Fruit fly (Drosophila melanogaster) whole organism, adult: ENCODE data around the gene CG12362.

Experiments used
- CG11617 ChIP-seq: fragments of 200-800 bp; sonication (Bioruptor generic); optimal IDR thresholded peaks from 2 replicates; lab custom pipeline; 2017; ENCODE audit warnings: mild to moderate bottlenecking, missing biosample characterization, missing genetic modification reagents, missing genetic modification characterization
- CG12768 ChIP-seq: fragments of 200-800 bp; sonication (Bioruptor generic); optimal IDR thresholded peaks from 2 replicates; lab custom pipeline; 2017; ENCODE audit warnings: missing biosample characterization, missing genetic modification characterization, mild to moderate bottlenecking, moderate library complexity, missing genetic modification reagents
- CG14711 ChIP-seq: fragments of 200-800 bp; sonication (Bioruptor generic); optimal IDR thresholded peaks from 2 replicates; lab custom pipeline; 2018; ENCODE audit warnings: missing biosample characterization, mild to moderate bottlenecking, missing genetic modification characterization, moderate library complexity
- CG1620 ChIP-seq: fragments of 200-800 bp; sonication (Bioruptor generic); optimal IDR thresholded peaks from 2 replicates; lab custom pipeline; 2016; ENCODE audit warnings: missing biosample characterization, missing genetic modification characterization
- CG33017 ChIP-seq: fragments of 200-800 bp; sonication (Bioruptor generic); optimal IDR thresholded peaks from 2 replicates; lab custom pipeline; 2018; ENCODE audit warnings: missing biosample characterization, mild to moderate bottlenecking, missing genetic modification characterization, moderate library complexity
- CG5204 ChIP-seq: fragments of 200-800 bp; sonication (Bioruptor generic); optimal IDR thresholded peaks from 2 replicates; lab custom pipeline; 2016; ENCODE audit warnings: missing biosample characterization, missing genetic modification characterization
- CG7045 ChIP-seq: fragments of 200-800 bp; sonication (Bioruptor generic); optimal IDR thresholded peaks from 2 replicates; lab custom pipeline; 2017; ENCODE audit warnings: missing biosample characterization, mild to moderate bottlenecking, missing genetic modification characterization
- CG7101 ChIP-seq: fragments of 200-800 bp; sonication (Bioruptor generic); optimal IDR thresholded peaks from 2 replicates; lab custom pipeline; 2018; ENCODE audit warnings: missing biosample characterization, mild to moderate bottlenecking, missing genetic modification characterization, moderate library complexity
- Clk ChIP-seq: fragments of 200-800 bp; sonication (Bioruptor generic); optimal IDR thresholded peaks from 2 replicates; lab custom pipeline; 2017; ENCODE audit warnings: missing biosample characterization, missing genetic modification characterization
- Crg-1 ChIP-seq: fragments of 200-800 bp; sonication (Bioruptor generic); optimal IDR thresholded peaks from 2 replicates; lab custom pipeline; 2016; ENCODE audit warnings: missing biosample characterization, missing genetic modification characterization
- Hr96 ChIP-seq: fragments of 200-800 bp; sonication (Bioruptor generic); optimal IDR thresholded peaks from 2 replicates; lab custom pipeline; 2016; ENCODE audit warnings: missing biosample characterization, missing genetic modification characterization
- Mnt ChIP-seq: fragments of 200-800 bp; sonication (Bioruptor generic); optimal IDR thresholded peaks from 2 replicates; lab custom pipeline; 2016; ENCODE audit warnings: missing biosample characterization, mild to moderate bottlenecking, missing genetic modification characterization
- bab1 ChIP-seq: fragments of 200-800 bp; sonication (Bioruptor generic); optimal IDR thresholded peaks from 3 replicates; lab custom pipeline; 2019; ENCODE audit warnings: missing biosample characterization, mild to moderate bottlenecking, missing genetic modification characterization, moderate library complexity
- cic ChIP-seq: fragments of 200-800 bp; sonication (Bioruptor generic); optimal IDR thresholded peaks from 2 replicates; lab custom pipeline; 2017; ENCODE audit warnings: missing biosample characterization, mild to moderate bottlenecking, missing genetic modification characterization, moderate library complexity
- cnc ChIP-seq, 2 experiments: fragments of >200 bp; optimal IDR thresholded peaks; 2 replicates each; lab custom pipeline; 2017
- kay ChIP-seq: fragments of 200-800 bp; sonication (Bioruptor generic); peaks from one replicate; lab custom pipeline; 2016; ENCODE audit warnings: missing biosample characterization, missing genetic modification characterization, borderline replicate concordance
- ovo ChIP-seq: fragments of 200-800 bp; sonication (Bioruptor generic); optimal IDR thresholded peaks from 2 replicates; lab custom pipeline; 2016; ENCODE audit warnings: missing biosample characterization, missing genetic modification characterization
- pad ChIP-seq: fragments of 200-800 bp; sonication (Bioruptor generic); optimal IDR thresholded peaks from 3 replicates; lab custom pipeline; 2017; ENCODE audit warnings: missing biosample characterization, missing genetic modification characterization, mild to moderate bottlenecking, moderate library complexity, missing genetic modification reagents
- tj ChIP-seq: fragments of 200-800 bp; sonication (Bioruptor generic); optimal IDR thresholded peaks from 3 replicates; lab custom pipeline; 2017; ENCODE audit warnings: missing biosample characterization, mild to moderate bottlenecking, missing genetic modification characterization, moderate library complexity
- toe ChIP-seq: fragments of 200-800 bp; sonication (Bioruptor generic); optimal IDR thresholded peaks from 2 replicates; lab custom pipeline; 2016; ENCODE audit warnings: missing biosample characterization, missing genetic modification characterization

The CG12362 gene

dm6 chr3L:10396500-10396899, 16.1 kb upstream of the CG12362 start:
- no peak for TF ChIP-seq Clk
- no peak for TF ChIP-seq bab1 (GFP tag; lab: Kevin White, UChicago)
- no peak for TF ChIP-seq pad (GFP tag; lab: Kevin White, UChicago)
- no peak for TF ChIP-seq tj (GFP tag; lab: Kevin White, UChicago)
- TF ChIP-seq CG33017 (tag; lab: Kevin White, UChicago) = no peak

dm6 chr3L:10398678-10399077, 13.9 kb upstream of the CG12362 start:
- TF ChIP-seq Hr96 (GFP tag; lab: Kevin White, UChicago) (no peak), CG5204 (no peak), CG11617 (GFP tag; lab: Kevin White, UChicago) (no peak), pad (GFP tag; lab: Kevin White, UChicago) (no peak), Crg-1 (GFP tag; lab: Kevin White, UChicago) (no peak), toe (GFP tag; lab: Kevin White, UChicago) (no peak), cic (GFP tag; lab: Kevin White, UChicago) (no peak), CG12768 (no peak), CG7101 (tag; lab: Kevin White, UChicago) (no peak), CG33017 (tag; lab: Kevin White, UChicago) (no peak), bab1 (GFP tag; lab: Kevin White, UChicago) (no peak), CG1620 (GFP tag; lab: Kevin White, UChicago) (no peak), CG14711 (no peak), Clk (no peak), tj (GFP tag; lab: Kevin White, UChicago) (no peak), Mnt (GFP tag; lab: Kevin White, UChicago) (no peak), kay (GFP tag; lab: Kevin White, UChicago) (no peak), ovo (no peak), cnc (optimal IDR thresholded peaks at IDR 0.05; lab: Kevin White, UChicago) (no peak), CG7045 (GFP tag; lab: Kevin White, UChicago) (no peak)

dm6 chr3L:10407743-10408142, 4.9 kb upstream of the CG12362 start:
- TF ChIP-seq cnc (optimal IDR thresholded peaks at IDR 0.05; lab: Kevin White, UChicago) (no peak), CG7045 (GFP tag; lab: Kevin White, UChicago) (no peak), Clk (no peak), CG33017 (tag; lab: Kevin White, UChicago) (no peak), Crg-1 (GFP tag; lab: Kevin White, UChicago) (no peak), CG12768 (no peak)

- TF ChIP-seq CG12768 = no peak
- no peak for TF ChIP-seq CG14711
- no peak for TF ChIP-seq kay (GFP tag; lab: Kevin White, UChicago)
- no peak for TF ChIP-seq cic (GFP tag; lab: Kevin White, UChicago)
- TF ChIP-seq Mnt (GFP tag; lab: Kevin White, UChicago) = no peak
- no peak for TF ChIP-seq cnc (optimal IDR thresholded peaks at IDR 0.05; lab: Kevin White, UChicago)
- no peak for TF ChIP-seq CG11617 (GFP tag; lab: Kevin White, UChicago)
- TF ChIP-seq CG33017 (tag; lab: Kevin White, UChicago) = no peak
- no peak for TF ChIP-seq CG5204
- TF ChIP-seq tj (GFP tag; lab: Kevin White, UChicago) = no peak
- TF ChIP-seq pad (GFP tag; lab: Kevin White, UChicago) = no peak
- no peak for TF ChIP-seq toe (GFP tag; lab: Kevin White, UChicago)
- no peak for TF ChIP-seq Crg-1 (GFP tag; lab: Kevin White, UChicago)
- TF ChIP-seq Clk = no peak
- TF ChIP-seq Hr96 (GFP tag; lab: Kevin White, UChicago) = no peak
- no peak for TF ChIP-seq ovo
- no peak for TF ChIP-seq CG1620 (GFP tag; lab: Kevin White, UChicago)
- TF ChIP-seq CG7101 (tag; lab: Kevin White, UChicago) = no peak
- no peak for TF ChIP-seq CG7045 (GFP tag; lab: Kevin White, UChicago)
- TF ChIP-seq bab1 (GFP tag; lab: Kevin White, UChicago) = no peak
Measured at dm6 chr3L:10409511-10409910, 3.1 kb upstream of the CG12362 start.

- TF ChIP-seq Clk = no peak
- TF ChIP-seq Hr96 (GFP tag; lab: Kevin White, UChicago) = no peak
- TF ChIP-seq pad (GFP tag; lab: Kevin White, UChicago) = no peak
- no peak for TF ChIP-seq ovo
- no peak for TF ChIP-seq CG7045 (GFP tag; lab: Kevin White, UChicago)
- TF ChIP-seq cic (GFP tag; lab: Kevin White, UChicago) = no peak
- no peak for TF ChIP-seq Crg-1 (GFP tag; lab: Kevin White, UChicago)
- TF ChIP-seq toe (GFP tag; lab: Kevin White, UChicago) = no peak
- TF ChIP-seq CG1620 (GFP tag; lab: Kevin White, UChicago) = no peak
- no peak for TF ChIP-seq kay (GFP tag; lab: Kevin White, UChicago)
Measured at dm6 chr3L:10411611-10412010, 1.0 kb upstream of the CG12362 start.

- TF ChIP-seq Crg-1 (GFP tag; lab: Kevin White, UChicago) (no peak), cnc (optimal IDR thresholded peaks at IDR 0.05; lab: Kevin White, UChicago) (no peak), CG12768 (no peak), ovo (no peak), CG11617 (GFP tag; lab: Kevin White, UChicago) (no peak), CG1620 (GFP tag; lab: Kevin White, UChicago) (no peak), Clk (no peak), CG14711 (no peak), toe (GFP tag; lab: Kevin White, UChicago) (no peak), kay (GFP tag; lab: Kevin White, UChicago) (no peak), Mnt (GFP tag; lab: Kevin White, UChicago) (no peak), CG5204 (no peak), bab1 (GFP tag; lab: Kevin White, UChicago) (no peak), Hr96 (GFP tag; lab: Kevin White, UChicago) (no peak), pad (GFP tag; lab: Kevin White, UChicago) (no peak), cic (GFP tag; lab: Kevin White, UChicago) (no peak), CG7045 (GFP tag; lab: Kevin White, UChicago) (no peak), CG33017 (tag; lab: Kevin White, UChicago) (no peak), CG7101 (tag; lab: Kevin White, UChicago) (no peak), tj (GFP tag; lab: Kevin White, UChicago) (no peak)
Measured at dm6 chr3L:10418401-10418800, 5.8 kb downstream of the CG12362 start.
